Worm (Caenorhabditis elegans) whole organism, late embryonic: ENCODE data around the gene C33F10.11.

Experiments
- C08G9.2 ChIP-seq: sonication (generic microtip); optimal IDR thresholded peaks from 2 replicates; lab custom pipeline; 2016; ENCODE audit warnings: mild to moderate bottlenecking, missing genetic modification characterization, moderate library complexity, missing compliant biosample characterization
- C38D4.7 ChIP-seq: fragments of 200-800 bp; sonication (Bioruptor generic); optimal IDR thresholded peaks from 2 replicates; lab custom pipeline; 2018; ENCODE audit warnings: mild to moderate bottlenecking, missing genetic modification characterization, moderate library complexity, missing compliant biosample characterization
- F13H6.1 ChIP-seq: sonication (generic microtip); optimal IDR thresholded peaks from 2 replicates; lab custom pipeline; 2016; ENCODE audit warnings: missing genetic modification characterization, missing compliant biosample characterization
- K02D7.2 ChIP-seq: sonication (generic microtip); optimal IDR thresholded peaks from 2 replicates; lab custom pipeline; 2017; ENCODE audit warnings: mild to moderate bottlenecking, missing genetic modification characterization, missing compliant biosample characterization
- K09A11.1 ChIP-seq: sonication (generic microtip); optimal IDR thresholded peaks from 2 replicates; lab custom pipeline; 2017; ENCODE audit warnings: antibody characterized with exemption, mild to moderate bottlenecking, missing genetic modification characterization, missing compliant biosample characterization; ENCODE audit not compliant: insufficient read depth
- ceh-14 ChIP-seq: sonication (generic microtip); optimal IDR thresholded peaks from 2 replicates; lab custom pipeline; 2016; ENCODE audit warnings: missing genotype, missing genetic modification characterization, missing compliant biosample characterization
- ceh-19 ChIP-seq: fragments of 200-800 bp; sonication (Bioruptor generic); optimal IDR thresholded peaks from 2 replicates; lab custom pipeline; 2018; ENCODE audit warnings: mild to moderate bottlenecking, missing genetic modification characterization, missing compliant biosample characterization
- ceh-22 ChIP-seq: sonication (generic microtip); optimal IDR thresholded peaks from 2 replicates; lab custom pipeline; 2017; ENCODE audit warnings: missing biosample characterization, missing genetic modification characterization
- ceh-24 ChIP-seq: sonication (generic microtip); optimal IDR thresholded peaks from 2 replicates; lab custom pipeline; 2016; ENCODE audit warnings: mild to moderate bottlenecking, missing genetic modification characterization, missing compliant biosample characterization
- ceh-31 ChIP-seq: sonication (generic microtip); optimal IDR thresholded peaks from 2 replicates; lab custom pipeline; 2016; ENCODE audit warnings: missing genetic modification characterization, missing compliant biosample characterization
- ceh-9 ChIP-seq: sonication (generic microtip); optimal IDR thresholded peaks from 2 replicates; lab custom pipeline; 2016; ENCODE audit warnings: mild to moderate bottlenecking, missing genetic modification characterization, inconsistent platforms, missing compliant biosample characterization
- elt-2 ChIP-seq: sonication (generic microtip); optimal IDR thresholded peaks from 2 replicates; lab custom pipeline; 2016; ENCODE audit warnings: missing genetic modification reagents, missing genetic modification characterization, missing compliant biosample characterization
- elt-4 ChIP-seq: sonication (generic microtip); optimal IDR thresholded peaks from 2 replicates; lab custom pipeline; 2016; ENCODE audit warnings: missing genetic modification characterization, missing compliant biosample characterization
- fax-1 ChIP-seq: sonication (generic microtip); optimal IDR thresholded peaks from 2 replicates; lab custom pipeline; 2016; ENCODE audit warnings: missing genotype, missing genetic modification characterization, missing compliant biosample characterization
- gmeb-2 ChIP-seq: sonication (generic microtip); optimal IDR thresholded peaks from 2 replicates; lab custom pipeline; 2016; ENCODE audit warnings: missing genetic modification characterization, inconsistent platforms, missing compliant biosample characterization
- hlh-13 ChIP-seq: fragments of 200-800 bp; sonication (Bioruptor generic); optimal IDR thresholded peaks from 2 replicates; lab custom pipeline; 2018; ENCODE audit warnings: mild to moderate bottlenecking, missing genetic modification characterization, missing compliant biosample characterization
- hlh-8 ChIP-seq: sonication (generic microtip); optimal IDR thresholded peaks from 2 replicates; lab custom pipeline; 2016; ENCODE audit warnings: missing genotype, missing genetic modification characterization, missing compliant biosample characterization
- lin-11 ChIP-seq: fragments of 200-800 bp; sonication (Bioruptor generic); optimal IDR thresholded peaks from 2 replicates; lab custom pipeline; 2018; ENCODE audit warnings: mild to moderate bottlenecking, missing genetic modification characterization, missing compliant biosample characterization
- madf-2 ChIP-seq: sonication (generic microtip); optimal IDR thresholded peaks from 2 replicates; lab custom pipeline; 2017; ENCODE audit warnings: missing genetic modification characterization, missing compliant biosample characterization
- mec-3 ChIP-seq: sonication (generic microtip); optimal IDR thresholded peaks from 2 replicates; lab custom pipeline; 2016; ENCODE audit warnings: borderline replicate concordance, missing genetic modification characterization, missing compliant biosample characterization
- nfya-1 ChIP-seq: sonication (generic microtip); optimal IDR thresholded peaks from 2 replicates; lab custom pipeline; 2017; ENCODE audit warnings: missing genetic modification characterization, mild to moderate bottlenecking, missing compliant biosample characterization, antibody characterized with exemption, moderate library complexity
- nhr-11 ChIP-seq: fragments of 150-350 bp; optimal IDR thresholded peaks from 2 replicates; lab custom pipeline; 2014; ENCODE audit warnings: missing biosample characterization, missing genetic modification characterization
- npax-4 ChIP-seq: sonication (generic microtip); optimal IDR thresholded peaks from 2 replicates; lab custom pipeline; 2016; ENCODE audit warnings: missing genetic modification characterization, missing compliant biosample characterization
- pag-3 ChIP-seq: sonication (generic microtip); optimal IDR thresholded peaks from 2 replicates; lab custom pipeline; 2016; ENCODE audit warnings: missing compliant biosample characterization, missing genetic modification characterization, borderline replicate concordance
- pat-9 ChIP-seq: fragments of 200-800 bp; sonication (Bioruptor generic); optimal IDR thresholded peaks from 2 replicates; lab custom pipeline; 2018; ENCODE audit warnings: mild to moderate bottlenecking, missing genetic modification characterization, moderate library complexity, missing compliant biosample characterization
- pax-1 ChIP-seq: fragments of 150-350 bp; optimal IDR thresholded peaks from 2 replicates; lab custom pipeline; 2014; ENCODE audit warnings: missing biosample characterization, missing genetic modification characterization
- pha-2 ChIP-seq: sonication (generic microtip); optimal IDR thresholded peaks from 2 replicates; lab custom pipeline; 2017; ENCODE audit warnings: mild to moderate bottlenecking, missing genetic modification characterization, missing compliant biosample characterization
- pha-4 ChIP-seq: fragments of 150-350 bp; optimal IDR thresholded peaks from 2 replicates; lab custom pipeline; 2018; ENCODE audit warnings: missing biosample characterization, missing genetic modification reagents, missing genetic modification characterization
- rnt-1 ChIP-seq: sonication (generic microtip); optimal IDR thresholded peaks from 2 replicates; lab custom pipeline; 2016; ENCODE audit warnings: missing genetic modification characterization, missing compliant biosample characterization
- syd-9 ChIP-seq: sonication (generic microtip); optimal IDR thresholded peaks from 2 replicates; lab custom pipeline; 2016; ENCODE audit warnings: mild to moderate bottlenecking, missing genetic modification characterization, moderate library complexity, missing compliant biosample characterization
- unc-3 ChIP-seq, 2 experiments: fragments of 200-800 bp in 1 of 2; sonication (Bioruptor generic) in 1 of 2; sonication (generic microtip) in 1 of 2; conservative IDR thresholded peaks in 1 of 2; optimal IDR thresholded peaks in 1 of 2; 2 replicates each; pipeline versions ENCODE4 v1.3.6 to Lab custom; 2016 to 2022; ENCODE audit warnings: missing compliant biosample characterization in 2 of 2, missing genetic modification characterization in 2 of 2, missing genetic modification reagents in 1 of 2

Gene C33F10.11

DNA sequence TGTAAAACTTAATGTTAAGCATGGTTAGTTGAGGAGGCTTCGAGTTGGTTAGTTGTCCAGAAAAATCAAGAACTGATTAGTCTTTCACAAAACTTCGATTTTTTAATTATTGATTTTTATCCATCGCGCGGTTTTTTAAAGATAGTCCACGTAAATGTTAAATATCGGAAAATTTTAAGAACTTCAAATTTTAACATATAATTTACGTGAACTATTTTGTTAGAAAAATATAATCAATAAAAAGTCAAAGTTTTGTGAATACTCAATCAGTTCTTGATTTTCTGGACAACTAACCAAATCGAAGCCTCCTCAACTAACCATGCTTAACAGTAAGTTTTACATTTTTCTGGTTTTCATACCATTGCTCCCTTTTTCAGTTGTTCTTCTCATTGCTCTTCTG, at the start of gene C33F10.11, which contains the start of gene C33F10.1:
Gene C33F10.11 (minus strand): TSS at position 101 of the 400 bp plus-strand sequence.
Gene C33F10.1 (plus strand): TSS at position 263 of the 400 bp plus-strand sequence.
- TF ChIP-seq hlh-13 (GFP tag; lab: Kevin White, UChicago) (no peak), ceh-19 (no peak), unc-3 (GFP tag; conservative IDR thresholded peaks at IDR 0.05; lab: Robert Waterston, UW) (no peak), unc-3 (tag; optimal IDR thresholded peaks at IDR 0.05; lab: Kevin White, UChicago) (no peak), nhr-11 (no peak), lin-11 (tag; lab: Kevin White, UChicago) (no peak), elt-2 (tag; lab: Kevin White, UChicago) (no peak), elt-4 (tag; lab: Kevin White, UChicago) (no peak), pha-4 (tag; lab: Kevin White, UChicago) (no peak), mec-3 (tag; lab: Kevin White, UChicago) (no peak), F13H6.1 (tag; lab: Kevin White, UChicago) (no peak), hlh-8 (tag; lab: Kevin White, UChicago) (no peak), ceh-14 (tag; lab: Kevin White, UChicago) (no peak), C08G9.2 (tag; lab: Kevin White, UChicago) (no peak), rnt-1 (tag; lab: Kevin White, UChicago) (no peak), pax-1 (tag; lab: Kevin White, UChicago) (no peak), K09A11.1 (tag; lab: Kevin White, UChicago) (no peak), ceh-24 (tag; lab: Kevin White, UChicago) (no peak), K02D7.2 (tag; lab: Kevin White, UChicago) (no peak)

DNA sequence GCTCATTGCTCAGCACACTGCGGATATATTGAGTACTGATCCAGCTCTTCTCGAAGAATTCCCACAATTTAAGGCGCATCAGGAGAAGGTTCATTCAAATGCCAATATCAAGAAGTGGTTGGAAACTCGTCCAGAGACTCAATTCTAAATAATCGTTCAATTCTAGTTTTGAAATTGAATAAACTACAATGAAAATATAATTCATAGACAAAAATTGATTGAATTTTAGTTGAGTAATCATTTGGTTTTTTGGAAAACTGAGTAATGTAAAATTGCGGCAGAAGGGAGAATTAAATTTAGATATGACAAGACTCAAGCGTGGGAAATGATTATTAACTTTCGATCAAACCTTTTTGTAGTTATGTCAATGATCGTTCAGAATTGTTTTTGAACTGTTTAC, 49.7 kb upstream of the C33F10.11 start:
- TF ChIP-seq mec-3 (tag; lab: Kevin White, UChicago) (no peak), ceh-31 (no peak), rnt-1 (tag; lab: Kevin White, UChicago) (no peak), npax-4 (tag; lab: Kevin White, UChicago) (no peak)

DNA sequence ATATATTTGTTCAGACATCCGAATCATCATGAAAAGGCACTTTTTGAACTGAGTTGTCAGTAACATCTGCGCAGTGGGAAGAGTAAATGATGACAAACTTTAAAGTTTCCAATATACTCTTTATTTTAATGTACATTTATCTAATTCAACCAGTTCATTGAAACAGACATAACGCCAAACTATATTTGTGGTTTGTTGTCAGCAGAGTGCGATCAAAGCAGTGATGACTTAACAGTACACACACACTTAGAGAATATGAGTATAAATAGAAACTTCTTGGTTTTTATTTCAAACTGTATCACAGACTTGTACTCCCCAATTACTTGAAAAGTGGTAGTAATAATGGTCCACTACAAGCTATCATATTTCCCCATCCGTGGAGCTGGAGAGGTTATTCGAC, 48.8 kb upstream of the C33F10.11 start, which contains the start of gene gst-8:
Gene gst-8 (plus strand): TSS at position 301 of the 400 bp plus-strand sequence.
- TF ChIP-seq ceh-9 (tag; lab: Kevin White, UChicago) (no peak), C38D4.7 (no peak), pag-3 (tag; lab: Kevin White, UChicago) (no peak), madf-2 (tag; lab: Kevin White, UChicago) (no peak), nfya-1 (tag; lab: Kevin White, UChicago) (no peak)

DNA sequence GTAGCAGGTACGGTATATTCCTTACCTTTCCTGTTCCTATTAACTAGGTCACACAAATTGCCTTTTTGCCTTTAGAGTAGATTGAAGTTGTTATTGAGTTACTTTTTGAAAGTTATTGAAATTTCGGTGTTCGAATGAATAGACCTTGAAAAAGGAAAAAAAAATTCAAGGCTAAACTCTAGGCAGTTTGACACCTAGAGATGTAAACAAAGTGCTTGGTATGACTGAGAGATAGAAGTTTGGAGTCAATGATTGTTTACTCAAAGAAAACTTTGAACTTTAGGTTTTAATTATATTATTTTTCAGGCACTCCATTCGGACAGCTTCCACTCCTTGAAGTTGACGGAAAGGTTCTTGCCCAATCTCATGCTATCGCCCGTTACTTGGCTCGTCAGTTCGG, 47.8 kb upstream of the C33F10.11 start:
- TF ChIP-seq fax-1 (tag; lab: Kevin White, UChicago) = no peak
- TF ChIP-seq ceh-22 (tag; lab: Kevin White, UChicago) = no peak
- TF ChIP-seq mec-3 (tag; lab: Kevin White, UChicago) = no peak
- no peak for TF ChIP-seq pat-9
- no peak for TF ChIP-seq gmeb-2
- no peak for TF ChIP-seq pha-4 (tag; lab: Kevin White, UChicago)
- no peak for TF ChIP-seq nhr-11
- TF ChIP-seq pag-3 (tag; lab: Kevin White, UChicago) = no peak
- TF ChIP-seq rnt-1 (tag; lab: Kevin White, UChicago) = no peak
- TF ChIP-seq syd-9 (tag; lab: Kevin White, UChicago) = no peak

DNA sequence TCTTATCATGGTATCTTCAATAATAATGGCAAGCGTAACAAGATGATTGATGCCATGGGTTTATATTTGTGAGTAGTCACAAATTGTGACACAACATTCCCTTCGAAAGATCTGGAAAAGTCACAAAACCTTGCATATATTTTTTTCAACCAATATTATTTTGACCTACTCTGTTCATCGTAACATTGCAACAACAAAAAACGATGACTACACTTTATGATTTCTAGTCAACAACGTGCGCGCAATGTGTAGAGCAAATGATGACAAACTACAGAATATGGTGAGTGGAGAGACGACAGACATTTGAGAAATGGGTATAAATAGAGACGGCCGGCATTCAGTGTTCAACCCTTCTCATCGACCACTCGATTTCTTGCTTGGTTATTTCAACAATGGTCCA, 47.1 kb upstream of the C33F10.11 start, which contains the start of gene gst-7:
Gene gst-7 (plus strand): TSS at position 336 of the 400 bp plus-strand sequence.
- peak; percentile 59 for TF ChIP-seq elt-2 (tag; lab: Kevin White, UChicago)
- no peak for TF ChIP-seq pha-2 (tag; lab: Kevin White, UChicago)
